Worm (Caenorhabditis elegans): ENCODE measurements around the gene mtp-18.

The mtp-18 gene

ce11 chrX:6207687-6208088 is 1.5 kb upstream of the mtp-18 start, which contains the start of gene T13C5.6 (continued):
- TF ChIP-seq sox-4 (tag; optimal IDR thresholded peaks at IDR 0.05), result peak; percentile 99
- peak; percentile 91 for TF ChIP-seq zip-5 (tag; optimal IDR thresholded peaks at IDR 0.05)
- peak; percentile 94 for TF ChIP-seq C38D4.7 (GFP tag; optimal IDR thresholded peaks at IDR 0.05)
- TF ChIP-seq syd-9 (tag; optimal IDR thresholded peaks at IDR 0.05), result peak; percentile 97
- TF ChIP-seq npax-4 (tag; optimal IDR thresholded peaks at IDR 0.05), result peak; percentile 94
- TF ChIP-seq che-1 (tag; optimal IDR thresholded peaks at IDR 0.05), result peak; percentile 95
- peak; percentile 66 for TF ChIP-seq pros-1 (tag; optimal IDR thresholded peaks at IDR 0.05)
- TF ChIP-seq K09A11.1 (tag; optimal IDR thresholded peaks at IDR 0.05; ENCODE audit: insufficient read depth), result peak; percentile 82
- TF ChIP-seq fkh-6 (tag; optimal IDR thresholded peaks at IDR 0.05), result peak; percentile 97
- peak; percentile 86 for TF ChIP-seq nfya-1 (tag; optimal IDR thresholded peaks at IDR 0.05)
- TF ChIP-seq pax-1 (tag; optimal IDR thresholded peaks at IDR 0.05), result no peak
- peak; percentile 93 for TF ChIP-seq ceh-48 (tag; optimal IDR thresholded peaks at IDR 0.05)
- peak; percentile 58 for TF ChIP-seq ceh-22 (tag; optimal IDR thresholded peaks at IDR 0.05)
- peak; percentile 98 for TF ChIP-seq rnt-1 (tag; optimal IDR thresholded peaks at IDR 0.05)
- peak; percentile 62 for TF ChIP-seq hlh-30 (tag; optimal IDR thresholded peaks at IDR 0.05; ENCODE audit: insufficient read depth)
- TF ChIP-seq ceh-30 (tag; optimal IDR thresholded peaks at IDR 0.05), result peak; percentile 97
- peak; percentile 96 for TF ChIP-seq nhr-232 (tag; optimal IDR thresholded peaks at IDR 0.05)
- TF ChIP-seq pag-3 (tag; optimal IDR thresholded peaks at IDR 0.05; ENCODE audit: borderline replicate concordance), result peak; percentile 96
- TF ChIP-seq F13H6.1 (tag; optimal IDR thresholded peaks at IDR 0.05), result peak; percentile 96
- TF ChIP-seq ceh-6 (GFP tag; optimal IDR thresholded peaks at IDR 0.05), result peak; percentile 98
- TF ChIP-seq lim-6 (tag; optimal IDR thresholded peaks at IDR 0.05), result peak; percentile 96
- TF ChIP-seq dmd-4 (tag; optimal IDR thresholded peaks at IDR 0.05; ENCODE audit: borderline replicate concordance), result peak; percentile 96
- peak; percentile 96 for TF ChIP-seq ceh-24 (tag; optimal IDR thresholded peaks at IDR 0.05)
- peak; percentile 92 for TF ChIP-seq pqm-1 (tag; optimal IDR thresholded peaks at IDR 0.05)
- peak; percentile 95 for TF ChIP-seq pha-2 (tag; optimal IDR thresholded peaks at IDR 0.05)
- peak; percentile 98 for TF ChIP-seq tbx-2 (tag; optimal IDR thresholded peaks at IDR 0.05)
- peak; percentile 89 for TF ChIP-seq tbx-7 (tag; optimal IDR thresholded peaks at IDR 0.05)
- peak; percentile 96 for TF ChIP-seq ceh-9 (tag; optimal IDR thresholded peaks at IDR 0.05)
- peak; percentile 93 for TF ChIP-seq ahr-1 (tag; optimal IDR thresholded peaks at IDR 0.05)
- TF ChIP-seq K02D7.2 (tag; optimal IDR thresholded peaks at IDR 0.05), result peak; percentile 93
- TF ChIP-seq sox-2 (GFP tag; IDR thresholded peaks at IDR 0.05), result peak; percentile 96
- peak; percentile 97 for TF ChIP-seq T23F11.4 (GFP tag; optimal IDR thresholded peaks at IDR 0.05)
- TF ChIP-seq hlh-8 (tag; optimal IDR thresholded peaks at IDR 0.05), result peak; percentile 97
- peak; percentile 94 for TF ChIP-seq dve-1 (tag; optimal IDR thresholded peaks at IDR 0.05)
- peak; percentile 96 for TF ChIP-seq ets-4 (tag; optimal IDR thresholded peaks at IDR 0.05)
- TF ChIP-seq odd-2 (tag; optimal IDR thresholded peaks at IDR 0.05), result peak; percentile 74
- TF ChIP-seq ceh-2 (tag; optimal IDR thresholded peaks at IDR 0.05), result peak; percentile 98
- peak; percentile 97 for TF ChIP-seq eyg-1 (tag; optimal IDR thresholded peaks at IDR 0.05)
- TF ChIP-seq nhr-11 (tag; optimal IDR thresholded peaks at IDR 0.05), result no peak
- peak; percentile 97 for TF ChIP-seq ceh-14 (tag; optimal IDR thresholded peaks at IDR 0.05)
- TF ChIP-seq gmeb-2 (tag; optimal IDR thresholded peaks at IDR 0.05), result peak; percentile 98
- TF ChIP-seq unc-55 (GFP tag; optimal IDR thresholded peaks at IDR 0.05), result peak; percentile 47
- TF ChIP-seq Y22D7AL.16 (tag; optimal IDR thresholded peaks at IDR 0.05), result peak; percentile 95

- TF ChIP-seq elt-4 (tag; optimal IDR thresholded peaks at IDR 0.05) (no peak), tbx-7 (tag; optimal IDR thresholded peaks at IDR 0.05) (no peak), tbx-2 (tag; optimal IDR thresholded peaks at IDR 0.05) (no peak), pax-1 (tag; optimal IDR thresholded peaks at IDR 0.05) (no peak), hlh-6 (tag; optimal IDR thresholded peaks at IDR 0.05) (no peak), ceh-22 (tag; optimal IDR thresholded peaks at IDR 0.05) (no peak), ceh-19 (GFP tag; optimal IDR thresholded peaks at IDR 0.05) (no peak), ceh-24 (tag; optimal IDR thresholded peaks at IDR 0.05) (no peak), lim-6 (tag; optimal IDR thresholded peaks at IDR 0.05) (no peak), hlh-15 (tag; optimal IDR thresholded peaks at IDR 0.05) (no peak), odd-2 (tag; optimal IDR thresholded peaks at IDR 0.05) (no peak), ceh-30 (tag; optimal IDR thresholded peaks at IDR 0.05) (no peak), pha-2 (tag; optimal IDR thresholded peaks at IDR 0.05) (no peak)
Measured at ce11 chrX:6205325-6205724, 880 bp downstream of the mtp-18 start.

Data from whole organism, late embryonic.